Fruit fly (Drosophila melanogaster) S2 (cell line): ENCODE results near the gene Gyc88E.
A peak's percentile ranks its signal among the peaks of the same experiment; 100 is the strongest.

ENCODE experiments used
- CG8478 ChIP-seq: fragments of >200 bp; optimal IDR thresholded peaks from 2 replicates; lab custom pipeline; 2018
- CTCF ChIP-seq, 2 experiments: fragments of >200 bp; optimal IDR thresholded peaks; 2 replicates each; lab custom pipeline; 2018

Gene Gyc88E

DNA sequence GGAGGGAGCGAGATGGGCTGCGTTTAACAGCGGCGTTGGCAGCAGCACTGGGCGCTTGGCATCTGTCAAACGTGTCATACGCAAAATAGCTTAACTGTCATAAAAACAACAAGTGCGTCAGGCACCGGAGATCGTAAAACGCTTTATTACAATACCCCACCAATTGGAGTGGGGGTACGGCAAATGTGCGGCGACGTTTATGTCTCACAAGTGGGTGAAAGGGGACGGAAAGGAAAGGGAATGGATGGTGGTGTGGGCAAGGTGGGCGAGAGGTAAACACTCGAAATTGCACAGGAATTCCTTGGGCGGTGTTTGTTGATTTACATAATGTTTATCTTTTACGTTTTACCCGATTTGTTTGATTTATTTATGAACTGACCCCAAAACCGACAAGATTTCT lies 20.2 kb upstream of the Gyc88E start:
- TF ChIP-seq CTCF (optimal IDR thresholded peaks at IDR 0.05; lab: Kevin White, UChicago) (no peak), CG8478 (lab: Kevin White, UChicago) (no peak)

DNA sequence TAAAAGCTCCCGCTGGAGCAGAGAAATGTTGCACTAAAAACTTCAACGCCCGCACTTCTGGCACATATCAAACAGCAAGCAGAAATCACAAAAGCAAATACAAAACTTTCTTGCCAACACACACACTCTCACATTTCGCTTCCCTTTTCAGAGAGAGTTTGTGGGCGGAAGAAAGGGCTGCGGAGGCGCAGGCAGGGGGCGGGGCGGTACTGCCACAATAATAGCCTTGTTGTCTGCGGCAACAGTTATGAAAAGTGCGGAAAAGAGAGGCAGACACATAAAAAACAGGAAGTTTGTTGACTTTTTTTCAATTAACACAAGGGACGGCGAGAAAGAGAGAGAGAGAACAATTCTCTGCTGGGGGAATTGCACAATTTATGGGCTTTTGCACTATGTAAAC lies 19.3 kb upstream of the Gyc88E start:
- TF ChIP-seq CG8478 (lab: Kevin White, UChicago) (no peak), CTCF (optimal IDR thresholded peaks at IDR 0.05; lab: Kevin White, UChicago) (no peak)

DNA sequence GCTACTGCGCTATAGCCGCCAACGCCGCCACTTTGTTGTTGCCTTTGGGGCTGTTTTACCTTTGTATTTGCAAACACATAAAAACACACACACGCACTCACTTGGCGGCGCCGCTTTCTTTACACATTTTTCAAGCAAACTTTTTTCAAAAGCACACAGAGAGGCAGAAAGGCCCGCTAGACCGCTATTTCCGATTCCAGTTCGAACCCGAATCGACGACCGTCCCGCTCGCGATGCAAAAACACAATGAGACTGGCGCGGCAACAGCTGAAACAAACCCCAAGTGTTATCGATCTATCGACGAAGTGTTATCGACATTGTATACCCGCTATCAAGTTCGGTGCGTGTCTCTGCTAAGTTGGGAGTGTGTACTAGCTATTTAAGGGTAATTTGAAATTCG lies 18.5 kb upstream of the Gyc88E start, which contains the start of gene CG42788:
TSS of gene CG42788 (minus strand) at position 250 of the 400 bp plus-strand sequence.
- no peak for TF ChIP-seq CG8478 (lab: Kevin White, UChicago)
- TF ChIP-seq CTCF (optimal IDR thresholded peaks at IDR 0.05; lab: Kevin White, UChicago) = peak; percentile 30 to 65

DNA sequence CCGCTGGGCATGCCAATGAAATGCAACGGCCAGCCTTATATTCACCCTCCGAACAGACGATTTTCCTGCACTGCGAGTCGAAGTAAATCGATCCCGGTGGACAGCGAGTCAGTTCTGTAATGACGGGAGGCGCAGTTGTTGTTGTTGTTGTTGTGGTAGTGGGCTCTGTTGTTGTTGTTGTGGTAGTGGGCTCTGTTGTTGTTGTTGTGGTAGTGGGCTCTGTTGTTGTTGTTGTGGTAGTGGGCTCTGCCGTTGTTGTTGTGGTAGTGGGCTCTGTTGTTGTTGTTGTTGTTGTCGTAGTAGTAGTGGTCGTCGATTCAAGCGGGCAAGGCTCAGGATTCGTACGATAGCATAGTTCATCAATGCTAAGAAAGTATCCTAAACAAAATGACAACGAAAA lies 14.2 kb upstream of the Gyc88E start:
- TF ChIP-seq CG8478 (lab: Kevin White, UChicago) (no peak), CTCF (optimal IDR thresholded peaks at IDR 0.05; lab: Kevin White, UChicago) (no peak)

DNA sequence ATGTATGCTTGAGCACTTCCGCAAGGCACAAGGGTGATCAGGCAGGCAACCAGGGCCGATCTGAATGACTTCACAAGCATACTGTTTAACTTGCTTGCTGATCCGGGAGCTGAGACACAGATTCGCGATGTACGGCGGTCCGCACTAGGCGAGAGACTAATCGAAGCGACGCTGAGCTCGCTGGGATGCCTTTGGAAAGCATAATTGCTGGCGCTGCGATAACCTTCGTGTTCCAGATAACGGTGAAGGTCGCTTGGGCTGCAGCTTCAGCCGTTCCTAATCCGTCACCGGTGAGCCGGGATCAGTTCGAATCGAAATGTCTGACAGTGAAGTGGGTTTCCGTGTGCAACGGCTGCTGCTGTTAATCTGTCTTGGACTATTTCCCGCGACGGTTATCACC lies 13.3 kb upstream of the Gyc88E start, which contains the start of the genes CG6912 and CG3984:
TSS of gene CG6912 (minus strand) at position 159 of the 400 bp plus-strand sequence.
TSS of gene CG3984 (plus strand) at position 303 of the 400 bp plus-strand sequence.
- TF ChIP-seq CG8478 (lab: Kevin White, UChicago) = no peak
- TF ChIP-seq CTCF (optimal IDR thresholded peaks at IDR 0.05; lab: Kevin White, UChicago) = no peak

DNA sequence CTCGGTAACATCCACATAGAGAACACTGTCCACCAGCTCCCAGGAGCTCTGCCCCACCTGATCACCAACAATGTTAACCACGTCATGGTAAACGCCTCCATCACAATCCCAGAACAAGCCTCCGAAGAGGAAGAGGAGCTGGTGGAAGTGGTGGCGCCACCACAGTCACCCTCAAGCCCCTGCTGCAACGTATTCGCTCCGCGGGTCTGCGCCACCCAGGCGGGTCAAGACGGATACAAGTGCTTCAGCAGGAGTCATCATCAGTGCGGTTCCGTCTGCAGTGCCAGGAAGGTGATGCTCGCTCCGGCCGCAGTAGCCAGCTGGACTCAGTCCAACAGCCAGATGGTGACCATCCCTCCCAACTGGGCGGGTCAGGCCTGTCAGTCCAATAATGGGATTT lies 11.9 kb upstream of the Gyc88E start:
- TF ChIP-seq CG8478 (lab: Kevin White, UChicago) (no peak), CTCF (optimal IDR thresholded peaks at IDR 0.05; lab: Kevin White, UChicago) (no peak)

DNA sequence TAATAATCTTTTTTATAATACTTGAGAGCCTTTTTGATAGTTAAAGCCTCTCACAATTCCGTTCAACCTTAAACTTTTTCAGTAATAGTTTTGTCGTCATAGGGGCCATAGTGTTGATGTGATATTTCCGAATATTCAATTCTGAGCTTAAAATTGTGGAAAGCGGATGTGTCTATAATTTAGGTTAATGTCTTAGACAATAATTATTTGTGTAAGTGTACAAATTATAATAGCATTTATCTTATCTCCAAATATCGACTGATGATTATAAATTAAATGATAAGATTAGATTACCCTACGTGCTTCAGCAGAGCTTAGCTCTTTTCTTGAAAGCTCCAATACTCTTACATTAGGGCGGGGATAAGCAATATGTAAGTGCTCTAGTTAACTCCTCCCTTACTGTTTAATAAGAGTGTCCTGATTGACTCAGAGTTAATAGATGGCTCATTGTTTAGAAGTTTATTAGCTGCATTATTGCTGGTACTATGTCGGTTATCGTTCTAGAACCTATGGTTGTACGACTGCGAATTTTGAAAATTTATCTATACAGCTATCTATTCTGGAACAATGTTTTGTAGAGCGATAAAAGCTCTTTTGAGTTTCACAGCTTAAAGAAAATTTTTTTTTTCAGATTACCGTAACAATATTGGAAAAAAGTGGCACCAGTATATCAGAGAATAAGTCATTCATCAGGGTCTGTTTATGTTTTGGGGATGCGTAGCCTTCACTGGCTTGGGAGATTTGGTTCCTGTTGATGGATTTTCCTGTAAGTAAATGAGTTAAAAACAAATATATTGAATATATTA lies 11.0 kb upstream of the Gyc88E start:
- TF ChIP-seq CG8478 (lab: Kevin White, UChicago) = no peak
- no peak for TF ChIP-seq CTCF (optimal IDR thresholded peaks at IDR 0.05; lab: Kevin White, UChicago)

DNA sequence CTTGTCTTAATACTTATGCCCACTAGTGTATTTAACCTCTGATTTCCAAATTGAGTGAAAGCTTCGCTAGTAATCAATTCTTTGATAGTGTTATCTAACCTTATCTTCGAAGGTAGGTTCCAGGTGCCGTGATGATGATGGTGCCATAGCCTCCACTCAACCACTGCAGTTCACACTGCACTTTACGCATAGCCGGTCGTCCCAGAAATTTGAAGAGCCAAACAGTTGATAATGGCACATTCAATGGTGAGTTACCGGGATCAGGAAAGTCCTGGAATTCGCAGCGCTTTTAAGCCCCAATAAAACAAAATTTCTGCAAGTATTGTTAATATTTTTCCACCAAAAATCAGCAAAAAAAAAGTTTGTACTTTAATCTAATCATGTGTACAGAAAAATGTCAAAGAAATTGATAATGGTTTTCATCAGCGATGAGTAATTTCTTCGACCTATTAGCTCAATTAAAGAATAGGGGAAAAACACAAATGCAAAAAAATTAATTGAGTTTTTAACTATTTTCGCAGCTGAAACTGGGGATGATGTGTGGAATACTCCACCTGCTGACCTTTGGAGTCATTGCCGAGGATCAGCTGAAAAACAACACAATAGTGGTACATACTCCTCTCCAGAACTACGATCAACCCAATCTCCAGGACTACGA lies 10.2 kb upstream of the Gyc88E start, which contains the start of gene CG3987:
TSS of gene CG3987 (plus strand) at position 143 of the 658 bp plus-strand sequence.
- TF ChIP-seq CTCF (optimal IDR thresholded peaks at IDR 0.05; lab: Kevin White, UChicago) = no peak
- no peak for TF ChIP-seq CG8478 (lab: Kevin White, UChicago)

DNA sequence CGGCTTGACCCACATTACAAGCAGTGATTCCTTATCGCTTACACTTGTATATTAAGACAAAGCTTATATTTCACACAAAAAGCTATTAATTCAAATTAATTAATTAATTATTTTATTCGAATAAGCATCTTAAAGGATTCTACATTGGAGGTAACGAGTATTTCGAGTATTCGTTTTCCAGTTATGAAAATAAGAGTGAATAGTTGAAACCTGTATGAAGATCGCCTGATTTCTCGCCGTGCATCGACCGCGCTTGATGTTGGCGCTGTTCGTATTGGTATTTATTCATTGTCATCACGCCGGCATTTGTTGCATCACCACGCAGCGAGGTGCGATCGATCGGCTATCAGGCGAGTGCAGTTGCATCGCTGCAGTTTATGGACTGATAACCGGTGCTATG lies 4.7 kb upstream of the Gyc88E start:
- TF ChIP-seq CTCF (optimal IDR thresholded peaks at IDR 0.05; lab: Kevin White, UChicago) = no peak
- TF ChIP-seq CG8478 (lab: Kevin White, UChicago) = no peak

DNA sequence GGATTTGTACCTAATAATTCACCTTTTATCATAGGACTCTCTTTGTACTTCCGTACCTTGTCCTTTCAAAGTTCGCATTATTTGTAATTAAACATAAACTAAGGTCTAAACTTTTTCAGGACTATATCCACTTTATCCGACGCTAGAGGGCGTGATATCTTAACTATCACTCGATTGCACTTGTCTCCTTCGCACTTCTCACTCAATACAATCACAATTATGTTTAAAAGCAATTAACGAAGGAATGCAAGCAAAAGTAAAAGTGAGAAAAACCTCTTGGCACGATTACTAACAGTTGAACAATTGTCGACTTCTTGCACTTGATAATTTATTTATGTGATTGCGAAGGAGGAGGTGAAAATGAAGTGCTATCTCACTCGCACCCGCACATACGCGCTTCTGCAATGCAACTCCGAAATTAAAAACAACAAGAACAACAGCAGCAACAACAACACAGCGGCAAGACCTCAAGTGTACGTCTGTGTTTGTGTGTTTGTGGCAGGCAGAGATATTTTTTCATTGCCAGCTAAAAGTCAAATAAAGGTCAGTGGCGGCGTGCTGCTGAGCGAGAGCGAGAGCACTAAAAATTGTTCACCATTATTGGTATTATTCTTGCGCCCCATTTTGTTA lies 3.7 kb upstream of the Gyc88E start:
- TF ChIP-seq CG8478 (lab: Kevin White, UChicago) (peak; percentile 14), CTCF (optimal IDR thresholded peaks at IDR 0.05; lab: Kevin White, UChicago) (peak; percentile 73 to 74)

DNA sequence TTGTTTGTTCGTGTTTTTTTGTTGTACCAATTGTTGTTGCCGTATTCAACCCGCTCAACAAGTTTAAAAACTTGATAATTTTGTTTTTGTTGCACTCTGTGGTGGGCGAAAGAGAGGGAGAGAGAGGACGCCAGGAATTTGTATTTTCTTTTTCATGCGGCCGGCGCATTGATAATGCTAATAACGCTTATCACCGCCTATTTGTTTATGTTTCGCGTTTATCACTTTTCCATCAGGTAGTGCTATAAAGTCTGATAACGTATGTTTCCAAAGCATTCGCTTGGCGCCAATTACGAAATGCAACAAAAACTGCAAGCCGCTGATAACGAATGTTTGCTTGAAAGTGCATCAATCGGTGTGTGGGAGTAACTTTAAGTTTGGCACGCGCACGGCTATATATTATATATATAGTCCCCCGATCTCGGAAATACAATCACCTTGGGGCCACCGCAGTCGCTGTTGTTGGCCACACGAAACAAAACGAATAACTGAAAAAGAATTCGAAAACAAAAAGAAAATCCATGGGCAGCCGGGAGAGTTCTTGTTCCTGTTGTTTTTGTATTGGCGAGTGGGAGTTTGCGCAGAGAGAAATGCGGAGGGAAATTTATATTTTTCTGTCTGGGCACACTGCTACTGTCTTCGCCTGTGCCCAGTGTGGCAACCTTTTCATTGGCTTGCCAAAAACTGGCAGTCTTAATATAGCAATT lies 3.0 kb upstream of the Gyc88E start, which contains the start of gene Glys:
TSS of gene Glys (minus strand) at position 494 of the 707 bp plus-strand sequence.
- TF ChIP-seq CG8478 (lab: Kevin White, UChicago) (no peak), CTCF (optimal IDR thresholded peaks at IDR 0.05; lab: Kevin White, UChicago) (peak in 1 of 2 experiments; percentile 39)

DNA sequence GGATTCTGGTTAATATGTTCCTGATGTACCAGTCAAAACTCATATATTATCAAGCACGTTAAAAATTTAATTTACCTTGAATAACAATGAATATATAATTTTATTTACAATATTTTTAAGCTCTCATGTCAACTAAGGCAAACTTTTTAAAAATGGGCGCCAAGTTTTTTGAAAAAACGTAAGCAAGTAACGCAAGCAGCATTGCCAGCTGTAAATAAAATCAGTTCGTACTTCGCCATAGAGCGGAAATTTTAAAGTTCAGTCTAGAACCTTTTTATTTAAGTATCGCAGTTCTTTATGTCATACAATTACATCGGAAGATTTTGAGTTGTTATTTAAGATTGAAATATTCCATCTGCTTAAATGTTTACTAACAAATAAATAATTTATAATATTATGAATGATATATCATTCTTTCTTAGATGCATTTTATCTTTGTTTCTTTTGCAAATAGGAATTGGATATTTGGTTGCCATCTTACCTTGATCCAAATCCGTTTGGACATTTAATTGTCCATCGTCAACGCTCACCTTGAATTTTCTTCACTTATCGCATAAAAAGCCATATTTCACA lies 2.2 kb upstream of the Gyc88E start:
- no peak for TF ChIP-seq CG8478 (lab: Kevin White, UChicago)
- TF ChIP-seq CTCF (optimal IDR thresholded peaks at IDR 0.05; lab: Kevin White, UChicago) = no peak

DNA sequence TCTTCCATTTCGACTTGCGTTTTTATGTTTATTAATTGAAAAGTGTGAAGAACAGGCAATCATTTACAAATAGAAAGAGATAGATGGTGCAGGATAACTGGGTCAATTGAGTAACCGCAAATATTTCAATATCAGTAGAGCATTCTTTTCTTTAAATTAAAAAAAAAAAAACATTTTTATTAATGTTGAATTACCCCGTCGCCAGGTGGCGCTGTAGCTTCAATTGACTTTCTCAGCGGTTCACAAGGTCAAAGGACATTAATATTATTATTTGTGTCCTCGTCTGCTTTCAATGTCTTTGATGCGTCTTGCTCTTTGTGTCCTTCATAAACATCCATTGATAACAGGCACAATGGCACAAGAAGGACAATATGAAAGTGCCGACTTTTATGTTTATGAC lies 1.6 kb upstream of the Gyc88E start:
- TF ChIP-seq CG8478 (lab: Kevin White, UChicago) = no peak
- peak; percentile 36 to 66 for TF ChIP-seq CTCF (optimal IDR thresholded peaks at IDR 0.05; lab: Kevin White, UChicago)

DNA sequence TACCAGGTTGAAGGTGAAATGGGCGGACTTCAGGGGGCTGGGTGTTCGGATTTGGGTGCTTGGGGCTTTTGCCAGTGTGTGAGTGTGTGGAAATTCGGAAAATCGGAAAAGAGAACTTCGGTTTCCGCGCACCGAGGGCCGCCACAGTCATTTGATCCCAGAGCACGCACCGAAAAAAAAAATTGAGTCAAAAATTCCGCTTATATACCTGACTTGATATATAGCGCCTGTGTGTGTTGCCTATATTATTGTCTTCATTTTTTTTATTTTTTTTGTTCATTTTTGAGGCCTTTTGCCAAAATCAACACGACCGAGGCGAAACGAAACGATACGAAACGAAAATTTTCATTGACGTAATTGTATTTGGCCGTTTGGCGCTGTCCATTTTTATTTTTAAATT lies 27.1 kb downstream of the Gyc88E start:
- TF ChIP-seq CTCF (optimal IDR thresholded peaks at IDR 0.05; lab: Kevin White, UChicago) (no peak), CG8478 (lab: Kevin White, UChicago) (no peak)
